Worm (Caenorhabditis elegans) whole organism, L4 larva: ENCODE results near the gene Y66H1A.5.

Source experiments
- F44E2.7 ChIP-seq: fragments of 200-800 bp; sonication (Bioruptor generic); IDR thresholded peaks from 2 replicates; pipeline ENCODE4 v2.1.2; 2022; ENCODE audit warnings: missing genetic modification characterization, missing compliant biosample characterization
- T20F7.1 ChIP-seq: fragments of 200-800 bp; sonication (Bioruptor generic); optimal IDR thresholded peaks from 2 replicates; lab custom pipeline; 2018; ENCODE audit warnings: mild to moderate bottlenecking, missing genetic modification characterization, missing compliant biosample characterization
- Y48G9A.11 ChIP-seq: fragments of 200-800 bp; sonication (Bioruptor generic); IDR thresholded peaks from 2 replicates; pipeline ENCODE4 v1.3.6; 2022; ENCODE audit warnings: missing genetic modification reagents, missing genetic modification characterization, missing compliant biosample characterization
- Y75B8A.6 ChIP-seq: fragments of 200-800 bp; sonication (Bioruptor generic); IDR thresholded peaks from 2 replicates; pipeline ENCODE4 v1.3.6; 2022; ENCODE audit warnings: missing genetic modification reagents, missing genetic modification characterization, missing compliant biosample characterization
- ZK337.2 ChIP-seq: fragments of 200-800 bp; sonication (Bioruptor generic); IDR thresholded peaks from 2 replicates; pipeline ENCODE4 v1.3.6; 2022; ENCODE audit warnings: missing genetic modification reagents, missing genetic modification characterization, missing compliant biosample characterization
- ZK546.5 ChIP-seq, 2 experiments: sonication (generic microtip); optimal IDR thresholded peaks; 2 replicates each; lab custom pipeline; 2017; ENCODE audit warnings: missing biosample characterization in 2 of 2, missing genetic modification characterization in 2 of 2
- aly-2 ChIP-seq: sonication (generic microtip); optimal IDR thresholded peaks from 2 replicates; lab custom pipeline; 2018; ENCODE audit warnings: missing biosample characterization, missing genetic modification characterization
- ama-1 ChIP-seq: fragments of 150-350 bp; optimal IDR thresholded peaks from 2 replicates; lab custom pipeline; 2014; ENCODE audit warnings: inconsistent platforms, mixed read lengths
- arid-1 ChIP-seq: fragments of 200-800 bp; sonication (Bioruptor generic); conservative IDR thresholded peaks from 2 replicates; pipeline ENCODE4 v1.3.6; 2022; ENCODE audit warnings: missing genetic modification reagents, missing genetic modification characterization, missing compliant biosample characterization
- ceh-20 ChIP-seq: fragments of 200-800 bp; sonication (Bioruptor generic); IDR thresholded peaks from 2 replicates; pipeline ENCODE4 v1.3.6; 2022; ENCODE audit warnings: missing genetic modification reagents, missing genetic modification characterization, missing compliant biosample characterization
- ceh-32 ChIP-seq: sonication (generic microtip); optimal IDR thresholded peaks from 2 replicates; lab custom pipeline; 2016; ENCODE audit warnings: mild to moderate bottlenecking, missing genetic modification characterization, missing compliant biosample characterization; ENCODE audit not compliant: poor library complexity
- ceh-44 ChIP-seq: fragments of 200-800 bp; sonication (Bioruptor generic); IDR thresholded peaks from 2 replicates; pipeline ENCODE4 v1.3.6; 2022; ENCODE audit warnings: missing genetic modification reagents, missing genetic modification characterization, missing compliant biosample characterization
- ceh-62 ChIP-seq: sonication (generic microtip); optimal IDR thresholded peaks from 2 replicates; lab custom pipeline; 2017; ENCODE audit warnings: missing biosample characterization, missing genetic modification characterization
- ceh-82 ChIP-seq: sonication (generic microtip); optimal IDR thresholded peaks from 2 replicates; lab custom pipeline; 2017; ENCODE audit warnings: missing biosample characterization, missing genetic modification characterization
- ctbp-1 ChIP-seq: fragments of 200-800 bp; sonication (Bioruptor generic); IDR thresholded peaks from 2 replicates; pipeline ENCODE4 v1.3.6; 2022; ENCODE audit warnings: missing genetic modification reagents, missing genetic modification characterization, missing compliant biosample characterization
- daf-19 ChIP-seq: fragments of 200-800 bp; sonication (Bioruptor generic); conservative IDR thresholded peaks from 2 replicates; pipeline ENCODE4 v1.3.6; 2022; ENCODE audit warnings: missing genetic modification characterization, missing compliant biosample characterization
- daf-8 ChIP-seq: fragments of 200-800 bp; sonication (Bioruptor generic); IDR thresholded peaks from 2 replicates; pipeline ENCODE4 v1.3.6; 2022; ENCODE audit warnings: missing genetic modification characterization, missing compliant biosample characterization
- dmd-8 ChIP-seq: fragments of 200-800 bp; sonication (Bioruptor generic); IDR thresholded peaks from 2 replicates; pipeline ENCODE4 v1.3.6; 2022; ENCODE audit warnings: missing genetic modification characterization, missing compliant biosample characterization
- dmd-9 ChIP-seq: fragments of 200-800 bp; sonication (Bioruptor generic); IDR thresholded peaks from 2 replicates; pipeline ENCODE4 v1.3.6; 2022; ENCODE audit warnings: missing genetic modification reagents, missing genetic modification characterization, missing compliant biosample characterization
- fos-1 ChIP-seq: fragments of 150-350 bp; optimal IDR thresholded peaks from 2 replicates; lab custom pipeline; 2014; ENCODE audit warnings: missing biosample characterization, missing genetic modification characterization
- hmg-1.1 ChIP-seq: fragments of 200-800 bp; sonication (Bioruptor generic); IDR thresholded peaks from 2 replicates; pipeline ENCODE4 v1.3.6; 2022; ENCODE audit warnings: missing genetic modification reagents, missing genetic modification characterization, missing compliant biosample characterization
- lin-1 ChIP-seq: fragments of 200-800 bp; sonication (Bioruptor generic); IDR thresholded peaks from 2 replicates; pipeline ENCODE4 v1.3.6; 2022; ENCODE audit warnings: missing genetic modification reagents, missing genetic modification characterization, missing compliant biosample characterization
- lin-15B ChIP-seq: fragments of 150-350 bp; sonication (generic microtip); optimal IDR thresholded peaks from 3 replicates; lab custom pipeline; 2014; ENCODE audit warnings: missing biosample characterization, missing genetic modification characterization
- lsy-2 ChIP-seq, 2 experiments: fragments of 150-350 bp in 1 of 2; sonication (generic microtip) in 1 of 2; optimal IDR thresholded peaks; 2 replicates each; lab custom pipeline; 2014 to 2017; ENCODE audit warnings: missing biosample characterization in 2 of 2, missing genetic modification characterization in 2 of 2
- mdl-1 ChIP-seq, 2 experiments: fragments of 150-350 bp in 1 of 2; sonication (generic microtip) in 1 of 2; optimal IDR thresholded peaks; 2 replicates each; lab custom pipeline; 2014 to 2017; ENCODE audit warnings: missing biosample characterization in 2 of 2, missing genetic modification characterization in 2 of 2
- nhr-10 ChIP-seq: fragments of 150-350 bp; optimal IDR thresholded peaks from 2 replicates; lab custom pipeline; 2014; ENCODE audit warnings: missing biosample characterization, missing genetic modification characterization
- nhr-11 ChIP-seq: fragments of 150-350 bp; optimal IDR thresholded peaks from 2 replicates; lab custom pipeline; 2014; ENCODE audit warnings: missing biosample characterization, missing genetic modification characterization
- nhr-111 ChIP-seq: fragments of 200-800 bp; sonication (Bioruptor generic); optimal IDR thresholded peaks from 2 replicates; lab custom pipeline; 2018; ENCODE audit warnings: mild to moderate bottlenecking, missing genetic modification characterization, missing compliant biosample characterization
- nhr-25 ChIP-seq: sonication (generic microtip); optimal IDR thresholded peaks from 2 replicates; lab custom pipeline; 2017; ENCODE audit warnings: missing genetic modification characterization, mild to moderate bottlenecking, missing compliant biosample characterization, antibody characterized with exemption, moderate library complexity, borderline replicate concordance; ENCODE audit not compliant: insufficient read depth
- nhr-42 ChIP-seq: fragments of 200-800 bp; sonication (Bioruptor generic); IDR thresholded peaks from 2 replicates; pipeline ENCODE4 v1.3.6; 2022; ENCODE audit warnings: missing genetic modification characterization, missing compliant biosample characterization
- nhr-6 ChIP-seq: fragments of 150-350 bp; optimal IDR thresholded peaks from 2 replicates; lab custom pipeline; 2014; ENCODE audit warnings: missing biosample characterization, missing genetic modification characterization
- nhr-76 ChIP-seq: fragments of 150-350 bp; optimal IDR thresholded peaks from 2 replicates; lab custom pipeline; 2014; ENCODE audit warnings: missing biosample characterization, missing genetic modification characterization
- pha-4 ChIP-seq, 2 experiments: fragments of 150-350 bp in 1 of 2; fragments of 200-800 bp in 1 of 2; sonication (Bioruptor generic) in 1 of 2; IDR thresholded peaks in 1 of 2; optimal IDR thresholded peaks in 1 of 2; 2 replicates each; pipeline versions ENCODE4 v1.3.6 to Lab custom; 2014 to 2022; ENCODE audit warnings: missing genetic modification characterization in 2 of 2, missing genetic modification reagents in 2 of 2, missing biosample characterization in 1 of 2, missing compliant biosample characterization in 1 of 2
- pqm-1 ChIP-seq: sonication (generic microtip); optimal IDR thresholded peaks from 2 replicates; lab custom pipeline; 2017; ENCODE audit warnings: missing biosample characterization, missing genetic modification characterization
- saeg-2 ChIP-seq: fragments of 200-800 bp; sonication (Bioruptor generic); IDR thresholded peaks from 2 replicates; pipeline ENCODE4 v1.3.6; 2022; ENCODE audit warnings: missing genetic modification reagents, missing genetic modification characterization, missing compliant biosample characterization
- sdz-12 ChIP-seq: fragments of 200-800 bp; sonication (Bioruptor generic); optimal IDR thresholded peaks from 2 replicates; lab custom pipeline; 2018; ENCODE audit warnings: mild to moderate bottlenecking, missing genetic modification characterization, missing compliant biosample characterization
- set-16 ChIP-seq: fragments of 200-800 bp; sonication (Bioruptor generic); IDR thresholded peaks from 2 replicates; pipeline ENCODE4 v1.3.6; 2022; ENCODE audit warnings: missing genetic modification reagents, missing genetic modification characterization, missing compliant biosample characterization
- snpc-4 ChIP-seq: fragments of 150-350 bp; optimal IDR thresholded peaks from 2 replicates; lab custom pipeline; 2014; ENCODE audit warnings: missing biosample characterization, missing genetic modification characterization
- spr-1 ChIP-seq: sonication (generic microtip); optimal IDR thresholded peaks from 2 replicates; lab custom pipeline; 2016; ENCODE audit warnings: mild to moderate bottlenecking, missing genetic modification characterization, missing compliant biosample characterization
- unc-62 ChIP-seq, 3 experiments: fragments of 150-350 bp in 1 of 3; sonication (generic microtip); optimal IDR thresholded peaks in 2 of 3; peaks in 1 of 3; 1 replicate in 1 of 3; 2 replicates in 2 of 3; lab custom pipeline; 2014 to 2017; ENCODE audit warnings: missing biosample characterization in 3 of 3, missing genetic modification characterization in 3 of 3, missing genetic modification reagents in 3 of 3, missing genotype in 1 of 3
- vab-7 ChIP-seq: fragments of 200-800 bp; sonication (Bioruptor generic); IDR thresholded peaks from 2 replicates; pipeline ENCODE4 v1.3.6; 2022; ENCODE audit warnings: missing genetic modification reagents, missing genetic modification characterization, missing compliant biosample characterization
- zfp-3 ChIP-seq: fragments of 200-800 bp; sonication (Bioruptor generic); conservative IDR thresholded peaks from 2 replicates; pipeline ENCODE4 v1.3.6; 2022; ENCODE audit warnings: missing genetic modification reagents, missing genetic modification characterization, missing compliant biosample characterization
- zip-2 ChIP-seq: fragments of 150-350 bp; optimal IDR thresholded peaks from 2 replicates; lab custom pipeline; 2014; ENCODE audit warnings: missing biosample characterization, missing genetic modification characterization
- ztf-7 ChIP-seq: fragments of 150-350 bp; optimal IDR thresholded peaks from 2 replicates; lab custom pipeline; 2014; ENCODE audit warnings: missing biosample characterization, missing genetic modification characterization

The Y66H1A.5 gene

DNA sequence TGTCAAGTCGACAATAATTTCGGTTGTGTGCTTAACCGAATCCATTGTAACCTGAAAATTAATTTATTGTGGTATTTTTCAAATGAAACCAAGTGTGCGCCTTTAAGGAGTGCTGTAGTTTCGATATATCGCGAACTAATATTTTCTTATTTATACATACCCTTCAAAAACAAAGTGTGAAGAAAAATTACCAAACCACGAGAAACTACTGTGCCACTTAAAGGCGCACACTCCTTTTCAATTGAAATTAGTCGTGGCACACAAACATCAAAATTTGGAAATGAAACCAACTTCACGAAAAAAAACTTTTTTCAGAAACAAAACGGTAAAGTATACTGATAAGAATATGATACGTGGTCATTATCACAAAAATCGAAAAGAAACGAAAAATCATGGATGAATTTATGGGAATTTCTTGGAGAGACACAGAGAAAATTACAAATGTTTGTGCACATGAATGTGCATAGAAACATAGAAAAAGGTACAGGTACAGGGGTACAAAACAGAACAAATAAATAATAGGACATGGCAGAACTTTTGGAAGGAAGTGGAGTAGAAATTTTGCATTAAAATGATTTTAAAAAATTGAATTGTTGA lies 45.7 kb downstream of the Y66H1A.5 start, which contains the start of gene spl-1 (continued):
- TF ChIP-seq dmd-8 (GFP tag; lab: Robert Waterston, UW) (no peak), nhr-6 (tag; lab: Kevin White, UChicago) (no peak), fos-1 (tag; lab: Kevin White, UChicago) (no peak), nhr-11 (no peak), unc-62 (GFP tag; optimal IDR thresholded peaks at IDR 0.05 in 1 of 2; lab: Kevin White, UChicago) (no peak), unc-62 (tag; optimal IDR thresholded peaks at IDR 0.05; lab: Kevin White, UChicago) (no peak), T20F7.1 (GFP tag; lab: Kevin White, UChicago) (peak; percentile 29), nhr-25 (tag; lab: Kevin White, UChicago) (no peak), dmd-9 (GFP tag; lab: Robert Waterston, UW) (no peak), snpc-4 (tag; lab: Kevin White, UChicago) (no peak), lsy-2 (tag; optimal IDR thresholded peaks at IDR 0.05; lab: Kevin White, UChicago) (peak in 1 of 2 experiments; percentile 2), mdl-1 (tag; optimal IDR thresholded peaks at IDR 0.05; lab: Kevin White, UChicago) (no peak), aly-2 (tag; lab: Kevin White, UChicago) (no peak), sdz-12 (GFP tag; lab: Kevin White, UChicago) (no peak), ZK546.5 (tag; optimal IDR thresholded peaks at IDR 0.05; lab: Kevin White, UChicago) (no peak), set-16 (GFP tag; lab: Robert Waterston, UW) (no peak), ztf-7 (no peak), ZK337.2 (GFP tag; lab: Robert Waterston, UW) (no peak), F44E2.7 (no peak), ceh-44 (GFP tag; lab: Robert Waterston, UW) (no peak), ceh-32 (tag; lab: Kevin White, UChicago) (no peak), ctbp-1 (no peak), saeg-2 (GFP tag; lab: Robert Waterston, UW) (no peak), nhr-42 (GFP tag; lab: Robert Waterston, UW) (no peak), Y48G9A.11 (GFP tag; lab: Robert Waterston, UW) (no peak), zfp-3 (GFP tag; lab: Robert Waterston, UW) (no peak), spr-1 (tag; lab: Kevin White, UChicago) (no peak), nhr-111 (no peak), ama-1 (lab: Kevin White, UChicago) (no peak), zip-2 (tag; lab: Kevin White, UChicago) (no peak), lin-1 (GFP tag; lab: Robert Waterston, UW) (no peak), hmg-1.1 (GFP tag; lab: Robert Waterston, UW) (no peak), ceh-20 (GFP tag; lab: Robert Waterston, UW) (no peak), pqm-1 (tag; lab: Kevin White, UChicago) (peak; percentile 63), arid-1 (no peak), Y75B8A.6 (no peak), nhr-76 (tag; lab: Kevin White, UChicago) (no peak), daf-19 (no peak), lin-15B (tag; lab: Kevin White, UChicago) (no peak), daf-8 (GFP tag; lab: Robert Waterston, UW) (no peak), ceh-82 (tag; lab: Kevin White, UChicago) (no peak), vab-7 (no peak), pha-4 (GFP tag; IDR thresholded peaks at IDR 0.05; lab: Robert Waterston, UW) (no peak), pha-4 (tag; optimal IDR thresholded peaks at IDR 0.05; lab: Kevin White, UChicago) (no peak), nhr-10 (tag; lab: Kevin White, UChicago) (no peak), ceh-62 (no peak)
